Worm (Caenorhabditis elegans) whole organism, L3 larva: ENCODE data around the gene F41C6.7.
"Not testable (repeated sequence)": the region's sequence is repeated elsewhere in the genome, so short reads cannot be mapped to it uniquely, and the experiment has no call there.

Experiments used
- jun-1 ChIP-seq: fragments of 150-350 bp; optimal IDR thresholded peaks from 2 replicates; lab custom pipeline; 2014; ENCODE audit warnings: missing biosample characterization, missing genetic modification reagents, missing genetic modification characterization
- nhr-23 ChIP-seq: fragments of 150-350 bp; optimal IDR thresholded peaks from 2 replicates; lab custom pipeline; 2014; ENCODE audit warnings: missing biosample characterization, missing genetic modification reagents, missing genetic modification characterization
- nhr-76 ChIP-seq: fragments of 150-350 bp; sonication (generic microtip); optimal IDR thresholded peaks from 5 replicates; lab custom pipeline; 2014; ENCODE audit warnings: missing biosample characterization, missing genetic modification characterization
- ztf-11 ChIP-seq: fragments of 150-350 bp; optimal IDR thresholded peaks from 2 replicates; lab custom pipeline; 2014; ENCODE audit warnings: missing biosample characterization, missing genetic modification characterization

DNA sequence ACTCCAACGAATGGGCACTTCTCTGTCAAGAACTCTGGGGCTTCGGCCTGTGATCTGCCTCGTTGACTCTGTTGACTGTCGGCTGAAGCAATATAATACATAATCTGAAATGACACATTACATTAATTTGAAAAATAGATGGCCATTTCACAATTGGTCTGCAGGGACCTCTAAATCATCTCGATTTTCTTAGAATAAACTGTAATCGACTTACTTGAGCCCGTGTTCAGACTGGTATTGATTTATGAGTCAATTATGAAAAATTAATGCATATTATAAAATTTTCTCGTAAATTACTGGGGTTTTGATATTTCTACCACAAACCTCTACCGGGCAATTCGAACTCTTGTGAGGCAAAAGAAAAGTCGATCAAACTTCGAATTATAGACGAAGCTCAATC is 16.4 kb downstream of the F41C6.7 start, which contains the start of gene C53B7.6:
- TF ChIP-seq nhr-23, ztf-11, nhr-76, jun-1 (tag; lab: Kevin White, UChicago): not testable (repeated sequence)
